Fruit fly (Drosophila melanogaster) whole organism, embryonic: ENCODE measurements around the gene CG8042.

Source experiments
- ATbp ChIP-seq: fragments of 200-800 bp; sonication (Bioruptor generic); optimal IDR thresholded peaks from 2 replicates; lab custom pipeline; 2017; ENCODE audit warnings: missing biosample characterization, mild to moderate bottlenecking, missing genetic modification characterization, missing genetic modification reagents
- Ada2b ChIP-seq: fragments of 200-800 bp; sonication (Bioruptor generic); IDR thresholded peaks from 2 replicates; pipeline ENCODE4 v1.3.6; 2022; ENCODE audit warnings: missing biosample characterization, missing genetic modification characterization
- CG10321 ChIP-seq: fragments of 200-800 bp; sonication (Bioruptor generic); IDR thresholded peaks from 2 replicates; pipeline ENCODE4 v1.3.6; 2022; ENCODE audit warnings: missing biosample characterization, missing genetic modification characterization
- CG10431 ChIP-seq: fragments of 200-800 bp; sonication (Bioruptor generic); optimal IDR thresholded peaks from 3 replicates; lab custom pipeline; 2018; ENCODE audit warnings: missing biosample characterization, mild to moderate bottlenecking, missing genetic modification characterization
- CG11085 ChIP-seq: fragments of 200-800 bp; sonication (Bioruptor generic); IDR thresholded peaks from 2 replicates; pipeline ENCODE4 v1.3.6; 2022; ENCODE audit warnings: missing biosample characterization, missing genetic modification characterization
- CG12155 ChIP-seq: fragments of 200-800 bp; sonication (Bioruptor generic); optimal IDR thresholded peaks from 3 replicates; lab custom pipeline; 2016; ENCODE audit warnings: missing biosample characterization, missing genetic modification characterization
- CG14441 ChIP-seq: fragments of 200-800 bp; sonication (Bioruptor generic); IDR thresholded peaks from 2 replicates; pipeline ENCODE4 v1.3.6; 2022; ENCODE audit warnings: missing biosample characterization, missing genetic modification characterization
- CG15479 ChIP-seq: fragments of 200-800 bp; sonication (Bioruptor generic); optimal IDR thresholded peaks from 3 replicates; lab custom pipeline; 2019; ENCODE audit warnings: missing biosample characterization, mild to moderate bottlenecking, missing genetic modification characterization, moderate library complexity
- CG2202 ChIP-seq: fragments of 200-800 bp; sonication (Bioruptor generic); optimal IDR thresholded peaks from 2 replicates; lab custom pipeline; 2018; ENCODE audit warnings: missing biosample characterization, mild to moderate bottlenecking, missing genetic modification characterization
- CG34376 ChIP-seq: fragments of 200-800 bp; sonication (Bioruptor generic); optimal IDR thresholded peaks from 2 replicates; lab custom pipeline; 2018; ENCODE audit warnings: missing biosample characterization, mild to moderate bottlenecking, missing genetic modification characterization
- CG6272 ChIP-seq: fragments of 200-800 bp; sonication (Bioruptor generic); IDR thresholded peaks from 2 replicates; pipeline ENCODE4 v1.3.6; 2022; ENCODE audit warnings: missing biosample characterization, missing genetic modification characterization
- CG7928 ChIP-seq: fragments of 200-800 bp; sonication (Bioruptor generic); optimal IDR thresholded peaks from 2 replicates; lab custom pipeline; 2017; ENCODE audit warnings: missing biosample characterization, mild to moderate bottlenecking, missing genetic modification characterization
- CG9437 ChIP-seq: fragments of 200-800 bp; sonication (Bioruptor generic); optimal IDR thresholded peaks from 2 replicates; lab custom pipeline; 2018; ENCODE audit warnings: missing biosample characterization, mild to moderate bottlenecking, missing genetic modification characterization
- CG9797 ChIP-seq: fragments of 200-800 bp; sonication (Bioruptor generic); optimal IDR thresholded peaks from 3 replicates; lab custom pipeline; 2018; ENCODE audit warnings: missing biosample characterization, mild to moderate bottlenecking, missing genetic modification characterization
- D ChIP-seq, 2 experiments: fragments of 200-800 bp in 1 of 2; fragments of >200 bp in 1 of 2; sonication (Bioruptor generic) in 1 of 2; optimal IDR thresholded peaks; 2 replicates in 1 of 2; 3 replicates in 1 of 2; lab custom pipeline; 2017; ENCODE audit warnings: mild to moderate bottlenecking in 1 of 2, missing biosample characterization in 1 of 2, missing genetic modification characterization in 1 of 2, missing genetic modification reagents in 1 of 2
- ERR ChIP-seq: fragments of 200-800 bp; sonication (Bioruptor generic); optimal IDR thresholded peaks from 2 replicates; lab custom pipeline; 2016; ENCODE audit warnings: missing biosample characterization, missing genetic modification characterization
- HmgD ChIP-seq: fragments of 200-800 bp; sonication (Bioruptor generic); optimal IDR thresholded peaks from 3 replicates; lab custom pipeline; 2016; ENCODE audit warnings: missing biosample characterization, missing genetic modification characterization
- Hmr ChIP-seq: fragments of 200-800 bp; sonication (Bioruptor generic); optimal IDR thresholded peaks from 3 replicates; lab custom pipeline; 2017; ENCODE audit warnings: mild to moderate bottlenecking, missing biosample characterization, missing genetic modification reagents, missing genetic modification characterization
- Hr3 ChIP-seq: fragments of 200-800 bp; sonication (Bioruptor generic); optimal IDR thresholded peaks from 3 replicates; lab custom pipeline; 2016; ENCODE audit warnings: missing biosample characterization, missing genetic modification characterization
- NK7.1 ChIP-seq: fragments of 200-800 bp; sonication (Bioruptor generic); optimal IDR thresholded peaks from 3 replicates; lab custom pipeline; 2016; ENCODE audit warnings: missing biosample characterization, missing genetic modification characterization
- Nf-YC ChIP-seq: fragments of 200-800 bp; optimal IDR thresholded peaks from 3 replicates; lab custom pipeline; 2019; ENCODE audit warnings: missing biosample characterization, mild to moderate bottlenecking, missing genetic modification characterization, moderate library complexity
- Sox102F ChIP-seq: fragments of 200-800 bp; sonication (Bioruptor generic); optimal IDR thresholded peaks from 2 replicates; lab custom pipeline; 2018; ENCODE audit warnings: missing biosample characterization, mild to moderate bottlenecking, missing genetic modification characterization, moderate library complexity
- ash1 ChIP-seq: fragments of 200-800 bp; sonication (Bioruptor generic); optimal IDR thresholded peaks from 2 replicates; lab custom pipeline; 2018; ENCODE audit warnings: missing biosample characterization, mild to moderate bottlenecking, missing genetic modification characterization
- az2 ChIP-seq: fragments of 200-800 bp; sonication (Bioruptor generic); optimal IDR thresholded peaks from 3 replicates; lab custom pipeline; 2016; ENCODE audit warnings: missing biosample characterization, missing genetic modification characterization
- cad ChIP-seq: fragments of >200 bp; optimal IDR thresholded peaks from 2 replicates; lab custom pipeline; 2017; ENCODE audit warnings: missing biosample characterization, missing genetic modification characterization
- cas ChIP-seq: fragments of 200-800 bp; sonication (Bioruptor generic); IDR thresholded peaks from 2 replicates; pipeline ENCODE4 v1.3.6; 2022; ENCODE audit warnings: missing biosample characterization, missing genetic modification characterization
- chinmo ChIP-seq: fragments of 200-800 bp; sonication (Bioruptor generic); IDR thresholded peaks from 4 replicates; pipeline ENCODE4 v1.3.6; 2022; ENCODE audit warnings: missing biosample characterization, missing genetic modification characterization; ENCODE audit not compliant: partially characterized antibody
- chm ChIP-seq: fragments of 200-800 bp; sonication (Bioruptor generic); IDR thresholded peaks from 2 replicates; pipeline ENCODE4 v1.3.6; 2022; ENCODE audit warnings: missing biosample characterization, missing genetic modification characterization
- dimm ChIP-seq: fragments of 200-800 bp; sonication (Bioruptor generic); IDR thresholded peaks from 2 replicates; pipeline ENCODE4 v1.3.6; 2022; ENCODE audit warnings: missing biosample characterization, missing genetic modification characterization
- emc ChIP-seq: fragments of 200-800 bp; sonication (Bioruptor generic); optimal IDR thresholded peaks from 2 replicates; lab custom pipeline; 2016; ENCODE audit warnings: missing biosample characterization, missing genetic modification characterization
- exex ChIP-seq: fragments of 200-800 bp; sonication (Bioruptor generic); optimal IDR thresholded peaks from 4 replicates; lab custom pipeline; 2018; ENCODE audit warnings: missing biosample characterization, mild to moderate bottlenecking, missing genetic modification characterization, moderate library complexity
- grn ChIP-seq: fragments of 200-800 bp; sonication (Bioruptor generic); optimal IDR thresholded peaks from 3 replicates; lab custom pipeline; 2017; ENCODE audit warnings: missing biosample characterization, missing genetic modification characterization
- lola ChIP-seq, 3 experiments: fragments of >200 bp in 2 of 3; fragments of 200-800 bp in 1 of 3; sonication (Bioruptor generic) in 1 of 3; optimal IDR thresholded peaks; 2 replicates each; lab custom pipeline; 2017 to 2019; ENCODE audit warnings: missing biosample characterization in 3 of 3, missing genetic modification characterization in 3 of 3, mild to moderate bottlenecking in 1 of 3, moderate library complexity in 1 of 3
- mirr ChIP-seq: fragments of 200-800 bp; sonication (Bioruptor generic); optimal IDR thresholded peaks from 3 replicates; lab custom pipeline; 2018; ENCODE audit warnings: missing biosample characterization, mild to moderate bottlenecking, missing genetic modification characterization
- nau ChIP-seq: fragments of 200-800 bp; sonication (Bioruptor generic); optimal IDR thresholded peaks from 3 replicates; lab custom pipeline; 2017; ENCODE audit warnings: missing biosample characterization, mild to moderate bottlenecking, missing genetic modification characterization, missing genetic modification reagents
- phol ChIP-seq: fragments of 200-800 bp; sonication (Bioruptor generic); optimal IDR thresholded peaks from 3 replicates; lab custom pipeline; 2018; ENCODE audit warnings: missing biosample characterization, mild to moderate bottlenecking, missing genetic modification characterization, moderate library complexity
- pnt ChIP-seq: fragments of 200-800 bp; sonication (Bioruptor generic); optimal IDR thresholded peaks from 3 replicates; lab custom pipeline; 2016; ENCODE audit warnings: missing biosample characterization, missing genetic modification characterization
- row ChIP-seq: fragments of 200-800 bp; sonication (Bioruptor generic); IDR thresholded peaks from 3 replicates; pipeline ENCODE4 v1.3.6; 2022; ENCODE audit warnings: missing biosample characterization, missing genetic modification characterization
- sc ChIP-seq, 3 experiments: fragments of >200 bp in 2 of 3; fragments of 200-800 bp in 1 of 3; sonication (Bioruptor generic) in 1 of 3; optimal IDR thresholded peaks; 2 replicates in 2 of 3; 3 replicates in 1 of 3; lab custom pipeline; 2017; ENCODE audit warnings: mild to moderate bottlenecking in 1 of 3, missing biosample characterization in 1 of 3, missing genetic modification characterization in 1 of 3, missing genetic modification reagents in 1 of 3
- sug ChIP-seq: fragments of 200-800 bp; optimal IDR thresholded peaks from 2 replicates; lab custom pipeline; 2019; ENCODE audit warnings: missing biosample characterization, mild to moderate bottlenecking, missing genetic modification characterization, moderate library complexity
- toy ChIP-seq: fragments of 200-800 bp; sonication (Bioruptor generic); IDR thresholded peaks from 2 replicates; pipeline ENCODE4 v1.3.6; 2022; ENCODE audit warnings: missing biosample characterization, missing genetic modification characterization

Gene CG8042

DNA sequence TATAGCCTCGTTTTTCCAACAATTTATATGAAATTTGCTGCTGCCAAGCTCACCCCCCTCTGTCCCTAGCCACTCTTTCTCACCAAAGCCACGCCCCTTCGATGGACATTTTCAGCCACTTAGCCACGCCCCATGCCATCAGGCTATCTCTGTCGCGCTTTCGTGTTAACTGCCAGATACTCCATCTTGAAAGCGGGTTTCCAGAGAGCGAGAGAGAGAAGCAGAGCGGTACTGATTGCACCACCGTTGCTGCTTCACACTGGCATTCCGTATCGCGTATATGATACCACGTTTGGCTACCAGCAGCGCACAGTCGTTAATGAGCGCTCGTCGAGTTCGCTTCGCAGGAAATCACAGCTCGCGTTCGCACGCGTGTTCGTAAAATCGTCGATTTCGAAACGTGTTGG lies 26.9 kb downstream of the CG8042 start, which contains the start of gene exex (continued):
- TF ChIP-seq Hmr (GFP tag; lab: Kevin White, UChicago), result no peak
- no peak for TF ChIP-seq row (GFP tag; lab: Robert Waterston, UW)
- TF ChIP-seq CG9437, result no peak
- TF ChIP-seq sc (optimal IDR thresholded peaks at IDR 0.05; lab: Kevin White, UChicago), result no peak
- no peak for TF ChIP-seq sc (GFP tag; optimal IDR thresholded peaks at IDR 0.05; lab: Kevin White, UChicago)
- TF ChIP-seq toy (GFP tag; lab: Robert Waterston, UW), result no peak
- TF ChIP-seq CG2202 (tag; lab: Kevin White, UChicago), result no peak
- no peak for TF ChIP-seq ATbp (GFP tag; lab: Kevin White, UChicago)
- no peak for TF ChIP-seq NK7.1 (GFP tag; lab: Kevin White, UChicago)
- TF ChIP-seq pnt (GFP tag; lab: Kevin White, UChicago), result no peak
- peak; percentile 83 for TF ChIP-seq ash1 (GFP tag; lab: Kevin White, UChicago)
- TF ChIP-seq Sox102F (GFP tag; lab: Kevin White, UChicago), result no peak
- no peak for TF ChIP-seq CG11085 (GFP tag; lab: Robert Waterston, UW)
- no peak for TF ChIP-seq HmgD
- TF ChIP-seq CG7928 (GFP tag; lab: Kevin White, UChicago), result no peak
- TF ChIP-seq cad (GFP tag; lab: Kevin White, UChicago), result no peak
- peak; percentile 15 for TF ChIP-seq CG15479
- peak; percentile 97 for TF ChIP-seq Nf-YC
- peak; percentile 51; the same call in 1 of the 2 replicates for TF ChIP-seq chm (GFP tag; lab: Robert Waterston, UW)
- no peak for TF ChIP-seq D (optimal IDR thresholded peaks at IDR 0.05; lab: Kevin White, UChicago)
- no peak for TF ChIP-seq D (GFP tag; optimal IDR thresholded peaks at IDR 0.05; lab: Kevin White, UChicago)
- no peak for TF ChIP-seq ERR
- peak; percentile 58 for TF ChIP-seq grn (GFP tag; lab: Kevin White, UChicago)
- no peak for TF ChIP-seq dimm (GFP tag; lab: Robert Waterston, UW)
- TF ChIP-seq CG9797 (GFP tag; lab: Kevin White, UChicago), result no peak
- TF ChIP-seq CG14441, result no peak
- no peak for TF ChIP-seq Ada2b
- TF ChIP-seq chinmo (GFP tag; lab: Robert Waterston, UW), result 0 out of 4 replicates have a peak, but pooled peaks have one; percentile 67
- TF ChIP-seq CG10321, result peak; percentile 92
- no peak for TF ChIP-seq Hr3 (GFP tag; lab: Kevin White, UChicago)
- TF ChIP-seq phol (tag; lab: Kevin White, UChicago), result peak; percentile 83

DNA sequence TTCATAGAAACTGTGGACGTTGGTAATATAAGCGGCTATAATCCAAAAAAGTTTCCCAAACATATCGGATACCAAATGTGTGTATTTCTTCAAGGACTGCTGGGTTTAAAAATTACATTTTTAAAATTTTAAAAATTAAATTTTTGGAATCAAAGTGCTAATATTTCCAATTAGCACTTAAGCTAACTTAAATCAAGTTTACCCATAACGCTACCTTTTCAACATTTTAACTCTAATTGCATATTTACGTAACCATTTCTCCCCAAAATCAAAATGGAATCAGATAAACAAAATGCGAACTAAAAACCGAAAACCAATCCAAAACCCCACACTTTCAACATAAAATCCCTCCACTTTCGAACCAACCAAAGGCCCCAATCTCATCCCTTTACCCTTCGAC lies 28.6 kb downstream of the CG8042 start, which contains the start of gene CG43880:
CG43880 (minus strand) TSS at position 101 of the 400 bp plus-strand sequence.
- TF ChIP-seq lola (GFP tag; optimal IDR thresholded peaks at IDR 0.05; lab: Kevin White, UChicago), result no peak

DNA sequence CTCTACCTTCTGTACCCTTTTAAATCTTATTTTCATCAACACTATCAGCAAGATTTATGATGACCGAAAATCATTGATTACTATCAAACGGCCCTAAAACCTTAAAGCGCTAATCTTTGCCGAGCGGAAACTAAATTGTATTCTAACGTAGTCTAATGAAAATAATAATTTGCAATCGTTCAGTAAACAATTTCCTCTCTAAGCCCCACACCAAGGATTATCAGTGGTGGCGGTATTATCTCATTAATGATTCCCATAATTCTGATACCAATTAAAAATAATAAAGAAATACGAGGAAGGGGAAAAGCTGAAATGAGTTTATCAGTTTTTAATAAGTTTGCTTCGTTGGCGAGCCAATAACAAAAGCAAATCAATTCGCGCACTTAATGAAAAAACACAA lies 30.8 kb downstream of the CG8042 start:
- TF ChIP-seq CG12155 (GFP tag; lab: Kevin White, UChicago) (no peak), grn (GFP tag; lab: Kevin White, UChicago) (peak; percentile 8), sug (peak; percentile 44), emc (GFP tag; lab: Kevin White, UChicago) (no peak), mirr (GFP tag; lab: Kevin White, UChicago) (peak; percentile 77), CG10431 (GFP tag; lab: Kevin White, UChicago) (no peak), cas (GFP tag; lab: Robert Waterston, UW) (no peak), nau (GFP tag; lab: Kevin White, UChicago) (no peak), CG6272 (GFP tag; lab: Robert Waterston, UW) (no peak), exex (tag; lab: Kevin White, UChicago) (peak; percentile 100), CG34376 (peak; percentile 2), az2 (no peak)
